Worm (Caenorhabditis elegans) whole organism, young adult: ENCODE results near the gene srw-54.

ENCODE experiments used
- F49E8.2 ChIP-seq: sonication (generic microtip); optimal IDR thresholded peaks from 3 replicates; lab custom pipeline; 2017; ENCODE audit warnings: missing genetic modification characterization, mild to moderate bottlenecking, missing compliant biosample characterization, antibody characterized with exemption, moderate library complexity; ENCODE audit not compliant: insufficient read depth
- K12H6.12 ChIP-seq: fragments of 200-800 bp; sonication (Bioruptor generic); optimal IDR thresholded peaks from 2 replicates; lab custom pipeline; 2018; ENCODE audit warnings: mild to moderate bottlenecking, missing genetic modification characterization, missing compliant biosample characterization
- Y53F4B.3 ChIP-seq: fragments of 200-800 bp; sonication (Bioruptor generic); IDR thresholded peaks from 2 replicates; pipeline ENCODE4 v1.3.6; 2022; ENCODE audit warnings: missing genetic modification reagents, missing genetic modification characterization, missing compliant biosample characterization
- Y53G8AR.9 ChIP-seq: fragments of 200-800 bp; sonication (Bioruptor generic); conservative IDR thresholded peaks from 2 replicates; pipeline ENCODE4 v1.3.6; 2022; ENCODE audit warnings: missing genetic modification reagents, missing genetic modification characterization, missing compliant biosample characterization
- ZK185.1 ChIP-seq: sonication (generic microtip); optimal IDR thresholded peaks from 2 replicates; lab custom pipeline; 2016; ENCODE audit warnings: mild to moderate bottlenecking, missing genetic modification characterization, missing compliant biosample characterization; ENCODE audit not compliant: poor library complexity, severe bottlenecking
- egrh-3 ChIP-seq: fragments of 200-800 bp; sonication (Bioruptor generic); IDR thresholded peaks from 2 replicates; pipeline ENCODE4 v1.3.6; 2022; ENCODE audit warnings: missing genetic modification reagents, missing genetic modification characterization, missing compliant biosample characterization
- rec-8 ChIP-seq, 2 experiments: sonication (generic microtip); optimal IDR thresholded peaks; 2 replicates each; lab custom pipeline; 2016; ENCODE audit warnings: mild to moderate bottlenecking in 2 of 2, missing genetic modification characterization in 2 of 2, missing genetic modification reagents in 2 of 2, missing genotype in 2 of 2, missing biosample characterization in 1 of 2, missing compliant biosample characterization in 1 of 2, moderate library complexity in 1 of 2
- repo-1 ChIP-seq: sonication (generic microtip); optimal IDR thresholded peaks from 2 replicates; lab custom pipeline; 2017; ENCODE audit warnings: mild to moderate bottlenecking, missing genetic modification characterization, missing compliant biosample characterization
- rpc-1 ChIP-seq, 2 experiments: fragments of 150-350 bp in 1 of 2; sonication (generic microtip) in 1 of 2; optimal IDR thresholded peaks; 2 replicates each; lab custom pipeline; 2014 to 2018; ENCODE audit warnings: missing biosample characterization in 1 of 2, missing genetic modification characterization in 1 of 2, missing genetic modification reagents in 1 of 2, missing genotype in 1 of 2
- unc-130 ChIP-seq: sonication (generic microtip); optimal IDR thresholded peaks from 2 replicates; lab custom pipeline; 2016; ENCODE audit warnings: missing genetic modification reagents, missing genetic modification characterization, missing compliant biosample characterization
- unc-62 ChIP-seq: fragments of 150-350 bp; optimal IDR thresholded peaks from 2 replicates; lab custom pipeline; 2014; ENCODE audit warnings: missing biosample characterization, missing genetic modification reagents, missing genetic modification characterization

ce11 chrV:16603102-16603501 is 8.0 kb upstream of the srw-54 start, which contains the start of gene T03E6.8:
- TF ChIP-seq Y53F4B.3, result no peak
- TF ChIP-seq unc-130 (GFP tag; lab: Kevin White, UChicago), result no peak
- TF ChIP-seq F49E8.2, result no peak
- TF ChIP-seq ZK185.1 (tag; lab: Kevin White, UChicago), result no peak
- no peak for TF ChIP-seq rpc-1 (optimal IDR thresholded peaks at IDR 0.05; lab: Kevin White, UChicago)
- TF ChIP-seq rpc-1 (tag; optimal IDR thresholded peaks at IDR 0.05; lab: Kevin White, UChicago), result no peak
- no peak for TF ChIP-seq repo-1
- no peak for TF ChIP-seq unc-62 (GFP tag; lab: Kevin White, UChicago)
- TF ChIP-seq Y53G8AR.9 (GFP tag; lab: Robert Waterston, UW), result no peak
- TF ChIP-seq K12H6.12, result no peak
- TF ChIP-seq rec-8 (tag; optimal IDR thresholded peaks at IDR 0.05; lab: Kevin White, UChicago), result no peak
- no peak for TF ChIP-seq egrh-3 (GFP tag; lab: Robert Waterston, UW)
